Fruit fly (Drosophila melanogaster): Measurements from ENCODE around the gene CG44837.

dm6 chr3L:11816641-11817040 lies 122.0 kb downstream of the CG44837 start:
- TF ChIP-seq Dfd (GFP tag; optimal IDR thresholded peaks at IDR 0.05), result no peak
- no peak for TF ChIP-seq Abd-B (GFP tag; optimal IDR thresholded peaks at IDR 0.05)
- no peak for TF ChIP-seq brk (GFP tag; optimal IDR thresholded peaks at IDR 0.05)
